Fruit fly (Drosophila melanogaster) whole organism, pupa: ENCODE measurements around the gene CG43102.

Experiments used
- CG10348 ChIP-seq: fragments of 200-800 bp; sonication (Bioruptor generic); IDR thresholded peaks from 2 replicates; pipeline ENCODE4 v1.3.6; 2022; ENCODE audit warnings: missing biosample characterization, missing genetic modification characterization
- CG12605 ChIP-seq: fragments of 200-800 bp; sonication (Bioruptor generic); IDR thresholded peaks from 2 replicates; pipeline ENCODE4 v1.3.6; 2022; ENCODE audit warnings: missing biosample characterization, missing genetic modification characterization
- CG13204 ChIP-seq: fragments of 200-800 bp; sonication (Bioruptor generic); optimal IDR thresholded peaks from 2 replicates; lab custom pipeline; 2018; ENCODE audit warnings: missing biosample characterization, mild to moderate bottlenecking, missing genetic modification characterization, moderate library complexity
- CG14655 ChIP-seq: fragments of 200-800 bp; sonication (Bioruptor generic); optimal IDR thresholded peaks from 3 replicates; lab custom pipeline; 2017; ENCODE audit warnings: mild to moderate bottlenecking, missing biosample characterization, missing genetic modification reagents, missing genetic modification characterization
- CG15710 ChIP-seq: fragments of 200-800 bp; sonication (Bioruptor generic); optimal IDR thresholded peaks from 2 replicates; lab custom pipeline; 2018; ENCODE audit warnings: missing biosample characterization, mild to moderate bottlenecking, missing genetic modification characterization, moderate library complexity
- CG17806 ChIP-seq: fragments of 200-800 bp; sonication (Bioruptor generic); optimal IDR thresholded peaks from 2 replicates; lab custom pipeline; 2018; ENCODE audit warnings: missing biosample characterization, mild to moderate bottlenecking, missing genetic modification characterization, moderate library complexity
- CG32121 ChIP-seq: fragments of 200-800 bp; sonication (Bioruptor generic); IDR thresholded peaks from 2 replicates; pipeline ENCODE4 v1.3.6; 2022; ENCODE audit warnings: missing biosample characterization, missing genetic modification characterization
- CG34367 ChIP-seq: fragments of 200-800 bp; sonication (Bioruptor generic); optimal IDR thresholded peaks from 2 replicates; lab custom pipeline; 2018; ENCODE audit warnings: missing biosample characterization, mild to moderate bottlenecking, missing genetic modification characterization
- CG4496 ChIP-seq: fragments of 200-800 bp; sonication (Bioruptor generic); IDR thresholded peaks from 3 replicates; pipeline ENCODE4 v1.3.6; 2022; ENCODE audit warnings: missing biosample characterization, missing genetic modification characterization
- CG8159 ChIP-seq: fragments of 200-800 bp; sonication (Bioruptor generic); optimal IDR thresholded peaks from 3 replicates; lab custom pipeline; 2018; ENCODE audit warnings: missing biosample characterization, mild to moderate bottlenecking, missing genetic modification characterization, moderate library complexity
- CG8301 ChIP-seq: fragments of 200-800 bp; sonication (Bioruptor generic); optimal IDR thresholded peaks from 2 replicates; lab custom pipeline; 2018; ENCODE audit warnings: missing biosample characterization, mild to moderate bottlenecking, missing genetic modification characterization
- CG9948 ChIP-seq: fragments of 200-800 bp; sonication (Bioruptor generic); optimal IDR thresholded peaks from 2 replicates; lab custom pipeline; 2018; ENCODE audit warnings: missing biosample characterization, mild to moderate bottlenecking, missing genetic modification characterization, moderate library complexity
- D1 ChIP-seq: fragments of 200-800 bp; sonication (Bioruptor generic); optimal IDR thresholded peaks from 2 replicates; lab custom pipeline; 2018; ENCODE audit warnings: missing biosample characterization, mild to moderate bottlenecking, missing genetic modification characterization, moderate library complexity
- EcR ChIP-seq: fragments of 200-800 bp; sonication (Bioruptor generic); optimal IDR thresholded peaks from 3 replicates; lab custom pipeline; 2019; ENCODE audit warnings: missing biosample characterization, missing genetic modification characterization, mild to moderate bottlenecking, moderate library complexity, missing genetic modification reagents
- Ets98B ChIP-seq: fragments of 200-800 bp; sonication (Bioruptor generic); IDR thresholded peaks from 2 replicates; pipeline ENCODE4 v1.3.6; 2022; ENCODE audit warnings: missing biosample characterization, missing genetic modification characterization
- Pif1A ChIP-seq: fragments of 200-800 bp; sonication (Bioruptor generic); optimal IDR thresholded peaks from 3 replicates; lab custom pipeline; 2016; ENCODE audit warnings: missing biosample characterization, missing genetic modification characterization
- Pif1B ChIP-seq: fragments of 200-800 bp; sonication (Bioruptor generic); optimal IDR thresholded peaks from 3 replicates; lab custom pipeline; 2016; ENCODE audit warnings: missing biosample characterization, missing genetic modification characterization
- Snoo ChIP-seq: fragments of 200-800 bp; sonication (Bioruptor generic); optimal IDR thresholded peaks from 3 replicates; lab custom pipeline; 2017; ENCODE audit warnings: missing biosample characterization, mild to moderate bottlenecking, missing genetic modification characterization, inconsistent platforms
- fd96Ca ChIP-seq: fragments of 200-800 bp; sonication (Bioruptor generic); IDR thresholded peaks from 3 replicates; pipeline ENCODE4 v1.3.6; 2022; ENCODE audit warnings: missing biosample characterization, missing genetic modification characterization
- gl ChIP-seq: fragments of 200-800 bp; sonication (Bioruptor generic); optimal IDR thresholded peaks from 2 replicates; lab custom pipeline; 2018; ENCODE audit warnings: missing biosample characterization, mild to moderate bottlenecking, missing genetic modification characterization
- rn ChIP-seq: fragments of 200-800 bp; sonication (Bioruptor generic); IDR thresholded peaks from 2 replicates; pipeline ENCODE4 v1.3.6; 2022; ENCODE audit warnings: missing biosample characterization, missing genetic modification characterization

The CG43102 gene

dm6 chr3R:17787780-17788179, 6.5 kb downstream of the CG43102 start:
- TF ChIP-seq CG13204 (GFP tag; lab: Kevin White, UChicago), result no peak
- peak; percentile 24 for TF ChIP-seq CG8301 (tag; lab: Kevin White, UChicago)
- TF ChIP-seq D1, result no peak
- TF ChIP-seq CG12605, result no peak
- no peak for TF ChIP-seq Pif1A (GFP tag; lab: Kevin White, UChicago)
- peak; percentile 27; the same call in 1 of the 2 replicates for TF ChIP-seq Ets98B
- TF ChIP-seq CG15710 (tag; lab: Kevin White, UChicago), result no peak
- TF ChIP-seq CG8159 (tag; lab: Kevin White, UChicago), result no peak
- peak; percentile 31 for TF ChIP-seq CG32121 (GFP tag; lab: Robert Waterston, UW)
- no peak for TF ChIP-seq Pif1B (GFP tag; lab: Kevin White, UChicago)
- TF ChIP-seq EcR (GFP tag; lab: Kevin White, UChicago), result no peak
- TF ChIP-seq CG14655 (GFP tag; lab: Kevin White, UChicago), result peak; percentile 53
- TF ChIP-seq CG34367 (tag; lab: Kevin White, UChicago), result no peak
- no peak for TF ChIP-seq CG9948 (tag; lab: Kevin White, UChicago)
- no peak for TF ChIP-seq CG10348
- TF ChIP-seq, all 21 proteins: peak for 4

dm6 chr3R:17784189-17784588, 10.1 kb downstream of the CG43102 start:
- 0 out of 3 replicates have a peak, but pooled peaks have one; percentile 44 for TF ChIP-seq fd96Ca (GFP tag; lab: Robert Waterston, UW)
- TF ChIP-seq gl (tag; lab: Kevin White, UChicago), result no peak
- TF ChIP-seq CG34367 (tag; lab: Kevin White, UChicago), result no peak
- TF ChIP-seq CG13204 (GFP tag; lab: Kevin White, UChicago), result no peak
- no peak for TF ChIP-seq CG4496
- TF ChIP-seq CG14655 (GFP tag; lab: Kevin White, UChicago), result no peak
- TF ChIP-seq Ets98B, result peak; percentile 19; the same call in 1 of the 2 replicates

- TF ChIP-seq Ets98B (peak; percentile 74), Pif1A (GFP tag; lab: Kevin White, UChicago) (no peak), CG13204 (GFP tag; lab: Kevin White, UChicago) (no peak), Snoo (tag; lab: Kevin White, UChicago) (no peak), CG9948 (tag; lab: Kevin White, UChicago) (no peak), EcR (GFP tag; lab: Kevin White, UChicago) (no peak), CG32121 (GFP tag; lab: Robert Waterston, UW) (peak; percentile 75), Pif1B (GFP tag; lab: Kevin White, UChicago) (no peak), CG15710 (tag; lab: Kevin White, UChicago) (no peak), CG10348 (no peak), fd96Ca (GFP tag; lab: Robert Waterston, UW) (peak; percentile 51; the same call in 2 of the 3 replicates), CG34367 (tag; lab: Kevin White, UChicago) (no peak), CG4496 (peak; percentile 27; the same call in 1 of the 3 replicates), gl (tag; lab: Kevin White, UChicago) (no peak), rn (GFP tag; lab: Robert Waterston, UW) (no peak), CG8301 (tag; lab: Kevin White, UChicago) (no peak), CG8159 (tag; lab: Kevin White, UChicago) (no peak), CG12605 (no peak)
These were observed 11.1 kb downstream of the CG43102 start for dm6 chr3R:17783144-17783543.

- TF ChIP-seq fd96Ca (GFP tag; lab: Robert Waterston, UW) (peak; percentile 83; the same call in 2 of the 3 replicates), rn (GFP tag; lab: Robert Waterston, UW) (peak; percentile 64), D1 (no peak), gl (tag; lab: Kevin White, UChicago) (no peak), EcR (GFP tag; lab: Kevin White, UChicago) (no peak), CG12605 (peak; percentile 71), CG14655 (GFP tag; lab: Kevin White, UChicago) (peak; percentile 52), Snoo (tag; lab: Kevin White, UChicago) (no peak), Pif1B (GFP tag; lab: Kevin White, UChicago) (peak; percentile 54), CG10348 (0 out of 2 replicates have a peak, but pooled peaks have one; percentile 49), CG8301 (tag; lab: Kevin White, UChicago) (peak; percentile 50), CG9948 (tag; lab: Kevin White, UChicago) (peak; percentile 19), CG32121 (GFP tag; lab: Robert Waterston, UW) (peak; percentile 89), CG13204 (GFP tag; lab: Kevin White, UChicago) (no peak), CG4496 (peak; percentile 88), CG17806 (tag; lab: Kevin White, UChicago) (peak; percentile 77), Ets98B (peak; percentile 88), CG15710 (tag; lab: Kevin White, UChicago) (peak; percentile 26), Pif1A (GFP tag; lab: Kevin White, UChicago) (peak; percentile 52), CG8159 (tag; lab: Kevin White, UChicago) (peak; percentile 50)
These were observed 12.9 kb downstream of the CG43102 start for dm6 chr3R:17781371-17781770.

dm6 chr3R:17776952-17777407, 17.3 kb downstream of the CG43102 start:
- TF ChIP-seq CG13204 (GFP tag; lab: Kevin White, UChicago) (no peak), CG14655 (GFP tag; lab: Kevin White, UChicago) (peak; percentile 7), CG17806 (tag; lab: Kevin White, UChicago) (peak; percentile 30), fd96Ca (GFP tag; lab: Robert Waterston, UW) (peak; percentile 10; the same call in 1 of the 3 replicates), Pif1A (GFP tag; lab: Kevin White, UChicago) (no peak), CG32121 (GFP tag; lab: Robert Waterston, UW) (peak; percentile 20; the same call in 1 of the 2 replicates)
- TF ChIP-seq, all 21 proteins: peak for 4
